Fruit fly (Drosophila melanogaster) whole organism, embryonic: ENCODE results near the gene spn-B.

Experiments used
- Awh ChIP-seq: fragments of 200-800 bp; sonication (Bioruptor generic); IDR thresholded peaks from 2 replicates; pipeline ENCODE4, ENCODE4 v1.3.6; 2022; ENCODE audit warnings: missing biosample characterization, missing genetic modification characterization
- CG10267 ChIP-seq: fragments of 200-800 bp; sonication (Bioruptor generic); optimal IDR thresholded peaks from 2 replicates; lab custom pipeline; 2018; ENCODE audit warnings: missing biosample characterization, mild to moderate bottlenecking, missing genetic modification characterization, moderate library complexity
- CG10543 ChIP-seq: fragments of 200-800 bp; sonication (Bioruptor generic); optimal IDR thresholded peaks from 3 replicates; lab custom pipeline; 2017; ENCODE audit warnings: missing biosample characterization, mild to moderate bottlenecking, missing genetic modification characterization, moderate library complexity
- CG10979 ChIP-seq: fragments of 200-800 bp; sonication (Bioruptor generic); optimal IDR thresholded peaks from 2 replicates; lab custom pipeline; 2018; ENCODE audit warnings: missing biosample characterization, mild to moderate bottlenecking, missing genetic modification characterization, moderate library complexity
- CG12391 ChIP-seq: fragments of 200-800 bp; sonication (Bioruptor generic); optimal IDR thresholded peaks from 3 replicates; lab custom pipeline; 2018; ENCODE audit warnings: missing biosample characterization, mild to moderate bottlenecking, missing genetic modification characterization, moderate library complexity
- CG12769 ChIP-seq: fragments of 200-800 bp; sonication (Bioruptor generic); optimal IDR thresholded peaks from 2 replicates; lab custom pipeline; 2019; ENCODE audit warnings: missing biosample characterization, mild to moderate bottlenecking, missing genetic modification characterization, moderate library complexity
- CG13775 ChIP-seq: fragments of 200-800 bp; sonication (Bioruptor generic); optimal IDR thresholded peaks from 3 replicates; lab custom pipeline; 2017; ENCODE audit warnings: missing biosample characterization, mild to moderate bottlenecking, missing genetic modification characterization
- CG16779 ChIP-seq: fragments of 200-800 bp; sonication (Bioruptor generic); IDR thresholded peaks from 2 replicates; pipeline ENCODE4 v1.3.6; 2022; ENCODE audit warnings: missing biosample characterization, missing genetic modification characterization
- CG17829 ChIP-seq: fragments of 200-800 bp; optimal IDR thresholded peaks from 2 replicates; lab custom pipeline; 2019; ENCODE audit warnings: missing biosample characterization, mild to moderate bottlenecking, missing genetic modification characterization, moderate library complexity
- CG18619 ChIP-seq: fragments of 200-800 bp; sonication (Bioruptor generic); optimal IDR thresholded peaks from 3 replicates; lab custom pipeline; 2017; ENCODE audit warnings: missing biosample characterization, mild to moderate bottlenecking, missing genetic modification characterization
- CG34376 ChIP-seq: fragments of 200-800 bp; sonication (Bioruptor generic); optimal IDR thresholded peaks from 2 replicates; lab custom pipeline; 2018; ENCODE audit warnings: missing biosample characterization, mild to moderate bottlenecking, missing genetic modification characterization
- CG4360 ChIP-seq: fragments of 200-800 bp; sonication (Bioruptor generic); IDR thresholded peaks from 2 replicates; pipeline ENCODE4 v1.3.6; 2022; ENCODE audit warnings: missing biosample characterization, missing genetic modification characterization
- CG5953 ChIP-seq: fragments of 200-800 bp; sonication (Bioruptor generic); IDR thresholded peaks from 2 replicates; pipeline ENCODE4 v1.3.6; 2022; ENCODE audit warnings: missing biosample characterization, missing genetic modification characterization
- CG6813 ChIP-seq: fragments of 200-800 bp; sonication (Bioruptor generic); optimal IDR thresholded peaks from 2 replicates; lab custom pipeline; 2017; ENCODE audit warnings: missing biosample characterization, missing genetic modification characterization, mild to moderate bottlenecking, moderate library complexity, missing genetic modification reagents
- CG7357 ChIP-seq: fragments of 200-800 bp; sonication (Bioruptor generic); IDR thresholded peaks from 3 replicates; pipeline ENCODE4 v1.3.6; 2022; ENCODE audit warnings: missing biosample characterization, missing genetic modification characterization
- CG8290 ChIP-seq, 3 experiments: fragments of 200-800 bp; sonication (Bioruptor generic); optimal IDR thresholded peaks; 2 replicates each; lab custom pipeline; 2016 to 2019; ENCODE audit warnings: missing biosample characterization in 3 of 3, missing genetic modification characterization in 3 of 3, mild to moderate bottlenecking in 2 of 3, moderate library complexity in 1 of 3
- CoRest ChIP-seq: fragments of 200-800 bp; sonication (Bioruptor generic); optimal IDR thresholded peaks from 3 replicates; lab custom pipeline; 2018; ENCODE audit warnings: missing biosample characterization, mild to moderate bottlenecking, missing genetic modification characterization, moderate library complexity
- D ChIP-seq, 2 experiments: fragments of 200-800 bp in 1 of 2; fragments of >200 bp in 1 of 2; sonication (Bioruptor generic) in 1 of 2; optimal IDR thresholded peaks; 2 replicates in 1 of 2; 3 replicates in 1 of 2; lab custom pipeline; 2017; ENCODE audit warnings: mild to moderate bottlenecking in 1 of 2, missing biosample characterization in 1 of 2, missing genetic modification characterization in 1 of 2, missing genetic modification reagents in 1 of 2
- Dek ChIP-seq: fragments of 200-800 bp; sonication (Bioruptor generic); optimal IDR thresholded peaks from 3 replicates; lab custom pipeline; 2019; ENCODE audit warnings: missing biosample characterization, mild to moderate bottlenecking, missing genetic modification characterization, moderate library complexity
- Dll ChIP-seq: fragments of 200-800 bp; sonication (Bioruptor generic); IDR thresholded peaks from 4 replicates; pipeline ENCODE4 v1.3.6; 2022; ENCODE audit warnings: missing biosample characterization, missing genetic modification characterization; ENCODE audit not compliant: partially characterized antibody
- HLH3B ChIP-seq: fragments of 200-800 bp; sonication (Bioruptor generic); IDR thresholded peaks from 2 replicates; pipeline ENCODE4 v1.3.6; 2022; ENCODE audit warnings: missing biosample characterization, missing genetic modification characterization
- HmgZ ChIP-seq: fragments of 200-800 bp; sonication (Bioruptor generic); optimal IDR thresholded peaks from 2 replicates; lab custom pipeline; 2018; ENCODE audit warnings: missing biosample characterization, mild to moderate bottlenecking, missing genetic modification characterization
- Med ChIP-seq: fragments of 200-800 bp; sonication (Bioruptor generic); peaks from one replicate; lab custom pipeline; 2016; ENCODE audit warnings: missing biosample characterization, missing genetic modification characterization, mild to moderate bottlenecking, inconsistent platforms, moderate library complexity
- Mes4 ChIP-seq: fragments of 200-800 bp; sonication (Bioruptor generic); optimal IDR thresholded peaks from 2 replicates; lab custom pipeline; 2016; ENCODE audit warnings: missing biosample characterization, missing genetic modification characterization
- NC2β ChIP-seq: fragments of 200-800 bp; sonication (Bioruptor generic); optimal IDR thresholded peaks from 2 replicates; lab custom pipeline; 2016; ENCODE audit warnings: missing biosample characterization, missing genetic modification characterization
- Neu2 ChIP-seq: fragments of 200-800 bp; sonication (Bioruptor generic); optimal IDR thresholded peaks from 3 replicates; lab custom pipeline; 2016; ENCODE audit warnings: missing biosample characterization, missing genetic modification characterization, borderline replicate concordance
- Side ChIP-seq: fragments of 200-800 bp; sonication (Bioruptor generic); optimal IDR thresholded peaks from 2 replicates; lab custom pipeline; 2016; ENCODE audit warnings: missing biosample characterization, missing genetic modification characterization
- YL-1 ChIP-seq: fragments of 200-800 bp; sonication (Bioruptor generic); optimal IDR thresholded peaks from 3 replicates; lab custom pipeline; 2017; ENCODE audit warnings: missing biosample characterization, mild to moderate bottlenecking, missing genetic modification characterization
- ab ChIP-seq: fragments of 200-800 bp; sonication (Bioruptor generic); optimal IDR thresholded peaks from 2 replicates; lab custom pipeline; 2016; ENCODE audit warnings: missing biosample characterization, missing genetic modification characterization
- az2 ChIP-seq: fragments of 200-800 bp; sonication (Bioruptor generic); optimal IDR thresholded peaks from 3 replicates; lab custom pipeline; 2016; ENCODE audit warnings: missing biosample characterization, missing genetic modification characterization
- chinmo ChIP-seq: fragments of 200-800 bp; sonication (Bioruptor generic); IDR thresholded peaks from 4 replicates; pipeline ENCODE4 v1.3.6; 2022; ENCODE audit warnings: missing biosample characterization, missing genetic modification characterization; ENCODE audit not compliant: partially characterized antibody
- crc ChIP-seq: fragments of 200-800 bp; sonication (Bioruptor generic); optimal IDR thresholded peaks from 2 replicates; lab custom pipeline; 2016; ENCODE audit warnings: missing biosample characterization, missing genetic modification characterization
- danr ChIP-seq: fragments of 200-800 bp; sonication (Bioruptor generic); IDR thresholded peaks from 2 replicates; pipeline ENCODE4 v1.3.6; 2022; ENCODE audit warnings: missing biosample characterization, missing genetic modification characterization
- dmrt99B ChIP-seq: fragments of 200-800 bp; sonication (Bioruptor generic); optimal IDR thresholded peaks from 2 replicates; lab custom pipeline; 2018; ENCODE audit warnings: missing biosample characterization, mild to moderate bottlenecking, missing genetic modification characterization, moderate library complexity
- exex ChIP-seq: fragments of 200-800 bp; sonication (Bioruptor generic); optimal IDR thresholded peaks from 4 replicates; lab custom pipeline; 2018; ENCODE audit warnings: missing biosample characterization, mild to moderate bottlenecking, missing genetic modification characterization, moderate library complexity
- fd64A ChIP-seq: fragments of 200-800 bp; sonication (Bioruptor generic); optimal IDR thresholded peaks from 3 replicates; lab custom pipeline; 2018; ENCODE audit warnings: missing biosample characterization, mild to moderate bottlenecking, missing genetic modification characterization
- gcm ChIP-seq: fragments of 200-800 bp; sonication (Bioruptor generic); optimal IDR thresholded peaks from 2 replicates; lab custom pipeline; 2019; ENCODE audit warnings: missing biosample characterization, mild to moderate bottlenecking, missing genetic modification characterization, moderate library complexity
- gt ChIP-seq: fragments of 200-800 bp; sonication (Bioruptor generic); IDR thresholded peaks from 2 replicates; pipeline ENCODE4 v1.3.6; 2022; ENCODE audit warnings: missing biosample characterization, missing genetic modification characterization
- hb ChIP-seq: fragments of 200-800 bp; sonication (Bioruptor generic); IDR thresholded peaks from 3 replicates; pipeline ENCODE4 v1.3.6; 2022; ENCODE audit warnings: missing biosample characterization, missing genetic modification characterization; ENCODE audit not compliant: partially characterized antibody
- lilli ChIP-seq: fragments of 200-800 bp; sonication (Bioruptor generic); optimal IDR thresholded peaks from 3 replicates; lab custom pipeline; 2016; ENCODE audit warnings: missing biosample characterization, missing genetic modification characterization
- lov ChIP-seq, 2 experiments: fragments of 200-800 bp in 1 of 2; fragments of >200 bp in 1 of 2; sonication (Bioruptor generic) in 1 of 2; IDR thresholded peaks in 1 of 2; optimal IDR thresholded peaks in 1 of 2; 2 replicates in 1 of 2; 3 replicates in 1 of 2; pipeline versions ENCODE4 v1.3.6 to Lab custom; 2017 to 2022; ENCODE audit warnings: missing biosample characterization in 1 of 2, missing genetic modification characterization in 1 of 2
- nau ChIP-seq: fragments of 200-800 bp; sonication (Bioruptor generic); optimal IDR thresholded peaks from 3 replicates; lab custom pipeline; 2017; ENCODE audit warnings: missing biosample characterization, mild to moderate bottlenecking, missing genetic modification characterization, missing genetic modification reagents
- nmo ChIP-seq: fragments of 200-800 bp; sonication (Bioruptor generic); optimal IDR thresholded peaks from 2 replicates; lab custom pipeline; 2018; ENCODE audit warnings: missing biosample characterization, mild to moderate bottlenecking, missing genetic modification characterization, moderate library complexity
- ro ChIP-seq: fragments of 200-800 bp; sonication (Bioruptor generic); IDR thresholded peaks from 2 replicates; pipeline ENCODE4 v1.3.6; 2022; ENCODE audit warnings: missing biosample characterization, missing genetic modification characterization
- schlank ChIP-seq: fragments of 200-800 bp; sonication (Bioruptor generic); optimal IDR thresholded peaks from 2 replicates; lab custom pipeline; 2018; ENCODE audit warnings: missing biosample characterization, mild to moderate bottlenecking, missing genetic modification characterization
- tx ChIP-seq: fragments of 200-800 bp; sonication (Bioruptor generic); optimal IDR thresholded peaks from 2 replicates; lab custom pipeline; 2016; ENCODE audit warnings: missing biosample characterization, missing genetic modification characterization
- zfh1 ChIP-seq: fragments of 200-800 bp; sonication (Bioruptor generic); IDR thresholded peaks from 3 replicates; pipeline ENCODE4 v1.3.6; 2022; ENCODE audit warnings: missing biosample characterization, missing genetic modification characterization

spn-B gene

dm6 chr3R:14361741-14362232, 33.9 kb downstream of the spn-B start, which contains the start of gene Dnaaf5 (continued):
- TF ChIP-seq Mes4 (no peak), CG12391 (tag; lab: Kevin White, UChicago) (no peak)

dm6 chr3R:14363172-14363571, 35.3 kb downstream of the spn-B start:
- TF ChIP-seq fd64A (GFP tag; lab: Kevin White, UChicago) (no peak), ro (GFP tag; lab: Robert Waterston, UW) (no peak), CG4360 (peak; percentile 43; the same call in 1 of the 2 replicates), zfh1 (GFP tag; lab: Robert Waterston, UW) (0 out of 3 replicates have a peak, but pooled peaks have one; percentile 6), HmgZ (tag; lab: Kevin White, UChicago) (no peak), HLH3B (GFP tag; lab: Robert Waterston, UW) (no peak), CG5953 (GFP tag; lab: Robert Waterston, UW) (no peak), ab (no peak), CG10267 (tag; lab: Kevin White, UChicago) (no peak), CG12769 (peak; percentile 15), Med (GFP tag; lab: Kevin White, UChicago) (peak; percentile 71), CG10979 (no peak), lov (optimal IDR thresholded peaks at IDR 0.05; lab: Kevin White, UChicago) (no peak), lov (GFP tag; IDR thresholded peaks at IDR 0.05; lab: Robert Waterston, UW) (no peak), Side (GFP tag; lab: Kevin White, UChicago) (no peak), az2 (GFP tag; lab: Kevin White, UChicago) (no peak), dmrt99B (tag; lab: Kevin White, UChicago) (no peak), chinmo (0 out of 4 replicates have a peak, but pooled peaks have one; percentile 42), exex (tag; lab: Kevin White, UChicago) (no peak), tx (GFP tag; lab: Kevin White, UChicago) (no peak), CoRest (no peak), D (optimal IDR thresholded peaks at IDR 0.05; lab: Kevin White, UChicago) (peak; percentile 32), D (GFP tag; optimal IDR thresholded peaks at IDR 0.05; lab: Kevin White, UChicago) (no peak), Neu2 (GFP tag; lab: Kevin White, UChicago) (no peak), Dll (GFP tag; lab: Robert Waterston, UW) (no peak), CG8290 (GFP tag; optimal IDR thresholded peaks at IDR 0.05; lab: Kevin White, UChicago) (no peak), CG8290 (tag; optimal IDR thresholded peaks at IDR 0.05; lab: Kevin White, UChicago) (peak in 1 of 2 experiments; percentile 15), YL-1 (GFP tag; lab: Kevin White, UChicago) (no peak), NC2β (no peak), nmo (no peak), crc (GFP tag; lab: Kevin White, UChicago) (no peak), nau (GFP tag; lab: Kevin White, UChicago) (no peak), Dek (tag; lab: Kevin White, UChicago) (no peak), lilli (GFP tag; lab: Kevin White, UChicago) (no peak), CG10543 (GFP tag; lab: Kevin White, UChicago) (peak; percentile 1), gt (GFP tag; lab: Robert Waterston, UW) (no peak), CG6813 (no peak), Awh (GFP tag; lab: Robert Waterston, UW) (no peak), CG13775 (GFP tag; lab: Kevin White, UChicago) (no peak), CG34376 (GFP tag; lab: Kevin White, UChicago) (no peak), gcm (GFP tag; lab: Kevin White, UChicago) (no peak), CG18619 (GFP tag; lab: Kevin White, UChicago) (no peak), schlank (no peak), hb (GFP tag; lab: Robert Waterston, UW) (no peak), danr (GFP tag; lab: Robert Waterston, UW) (no peak), CG7357 (GFP tag; lab: Robert Waterston, UW) (no peak), CG16779 (no peak), CG17829 (tag; lab: Kevin White, UChicago) (no peak)
